Worm (Caenorhabditis elegans) whole organism, young adult: ENCODE data around the gene F18A12.2.

Source experiments
- C06A6.2 ChIP-seq: fragments of 200-800 bp; sonication (Bioruptor generic); conservative IDR thresholded peaks from 2 replicates; pipeline ENCODE4 v1.3.6; 2022; ENCODE audit warnings: missing genetic modification characterization, missing compliant biosample characterization
- F49E8.2 ChIP-seq: sonication (generic microtip); optimal IDR thresholded peaks from 3 replicates; lab custom pipeline; 2017; ENCODE audit warnings: missing genetic modification characterization, mild to moderate bottlenecking, missing compliant biosample characterization, antibody characterized with exemption, moderate library complexity; ENCODE audit not compliant: insufficient read depth
- F55B11.4 ChIP-seq: sonication (generic microtip); optimal IDR thresholded peaks from 2 replicates; lab custom pipeline; 2016; ENCODE audit warnings: missing compliant biosample characterization, missing genetic modification characterization, borderline replicate concordance; ENCODE audit not compliant: insufficient read depth
- T07F8.4 ChIP-seq: sonication (generic microtip); optimal IDR thresholded peaks from 2 replicates; lab custom pipeline; 2016; ENCODE audit warnings: mild to moderate bottlenecking, missing genetic modification characterization, moderate library complexity, missing compliant biosample characterization
- Y53F4B.3 ChIP-seq: fragments of 200-800 bp; sonication (Bioruptor generic); IDR thresholded peaks from 2 replicates; pipeline ENCODE4 v1.3.6; 2022; ENCODE audit warnings: missing genetic modification reagents, missing genetic modification characterization, missing compliant biosample characterization
- Y79H2A.3 ChIP-seq: fragments of 200-800 bp; sonication (Bioruptor generic); conservative IDR thresholded peaks from 2 replicates; pipeline ENCODE4 v1.3.6; 2022; ENCODE audit warnings: missing genetic modification reagents, missing genetic modification characterization, missing compliant biosample characterization
- aptf-3 ChIP-seq: fragments of 200-800 bp; sonication (Bioruptor generic); IDR thresholded peaks from 2 replicates; pipeline ENCODE4 v1.3.6; 2022; ENCODE audit warnings: missing genetic modification characterization, missing compliant biosample characterization
- ccch-3 ChIP-seq: fragments of 200-800 bp; sonication (Bioruptor generic); optimal IDR thresholded peaks from 2 replicates; lab custom pipeline; 2018; ENCODE audit warnings: mild to moderate bottlenecking, missing genetic modification characterization, missing compliant biosample characterization
- ceh-58 ChIP-seq: fragments of 200-800 bp; sonication (Bioruptor generic); IDR thresholded peaks from 2 replicates; pipeline ENCODE4 v1.3.6; 2022; ENCODE audit warnings: missing genetic modification characterization, missing compliant biosample characterization
- dpl-1 ChIP-seq: fragments of 150-350 bp; optimal IDR thresholded peaks from 2 replicates; lab custom pipeline; 2014; ENCODE audit warnings: missing biosample characterization, missing genetic modification reagents, missing genetic modification characterization
- egl-18 ChIP-seq: fragments of 200-800 bp; sonication (Bioruptor generic); IDR thresholded peaks from 2 replicates; pipeline ENCODE4 v1.3.6; 2022; ENCODE audit warnings: missing genetic modification reagents, missing genetic modification characterization, missing compliant biosample characterization
- egl-44 ChIP-seq: fragments of 200-800 bp; sonication (Bioruptor generic); IDR thresholded peaks from 2 replicates; pipeline ENCODE4 v1.3.6; 2022; ENCODE audit warnings: missing genetic modification reagents, missing genetic modification characterization, missing compliant biosample characterization
- fkh-3 ChIP-seq: sonication (generic microtip); optimal IDR thresholded peaks from 2 replicates; lab custom pipeline; 2016; ENCODE audit warnings: mild to moderate bottlenecking, missing genetic modification characterization, missing compliant biosample characterization
- him-1 ChIP-seq: sonication (generic microtip); optimal IDR thresholded peaks from 2 replicates; lab custom pipeline; 2016; ENCODE audit warnings: missing genotype, missing genetic modification reagents, missing genetic modification characterization, missing compliant biosample characterization
- hsf-1 ChIP-seq: fragments of 200-800 bp; sonication (Bioruptor generic); IDR thresholded peaks from 2 replicates; pipeline ENCODE4 v1.3.6; 2022; ENCODE audit warnings: missing genetic modification reagents, missing genetic modification characterization, missing compliant biosample characterization
- lag-1 ChIP-seq: fragments of 200-800 bp; sonication (Bioruptor generic); IDR thresholded peaks from 2 replicates; pipeline ENCODE4 v1.3.6; 2022; ENCODE audit warnings: missing genetic modification reagents, missing genetic modification characterization, missing compliant biosample characterization
- lin-26 ChIP-seq: fragments of 200-800 bp; sonication (Bioruptor generic); IDR thresholded peaks from 2 replicates; pipeline ENCODE4 v1.3.6; 2022; ENCODE audit warnings: missing genetic modification reagents, missing genetic modification characterization, missing compliant biosample characterization
- lir-1 ChIP-seq: fragments of 200-800 bp; sonication (Bioruptor generic); conservative IDR thresholded peaks from 2 replicates; pipeline ENCODE4 v1.3.6; 2022; ENCODE audit warnings: missing genetic modification reagents, missing genetic modification characterization, missing compliant biosample characterization
- lsl-1 ChIP-seq: fragments of 200-800 bp; sonication (Bioruptor generic); optimal IDR thresholded peaks from 2 replicates; lab custom pipeline; 2018; ENCODE audit warnings: mild to moderate bottlenecking, missing genetic modification characterization, moderate library complexity, missing compliant biosample characterization
- madf-10 ChIP-seq: sonication (generic microtip); optimal IDR thresholded peaks from 2 replicates; lab custom pipeline; 2016; ENCODE audit warnings: mild to moderate bottlenecking, missing genetic modification characterization, missing compliant biosample characterization
- madf-6 ChIP-seq: fragments of 200-800 bp; sonication (Bioruptor generic); IDR thresholded peaks from 2 replicates; pipeline ENCODE4 v1.3.6; 2022; ENCODE audit warnings: missing genetic modification reagents, missing genetic modification characterization, missing compliant biosample characterization
- mes-4 ChIP-seq: sonication (generic microtip); optimal IDR thresholded peaks from 2 replicates; lab custom pipeline; 2016; ENCODE audit warnings: missing genotype, missing genetic modification characterization, missing compliant biosample characterization
- pbrm-1 ChIP-seq: fragments of 200-800 bp; sonication (Bioruptor generic); IDR thresholded peaks from 2 replicates; pipeline ENCODE4 v1.3.6; 2022; ENCODE audit warnings: missing genetic modification reagents, missing genetic modification characterization, missing compliant biosample characterization
- pha-4 ChIP-seq: fragments of 150-350 bp; sonication (generic microtip); optimal IDR thresholded peaks from 2 replicates; lab custom pipeline; 2014; ENCODE audit warnings: missing biosample characterization, missing genetic modification reagents, missing genetic modification characterization
- rcor-1 ChIP-seq: fragments of 200-800 bp; sonication (Bioruptor generic); IDR thresholded peaks from 2 replicates; pipeline ENCODE4 v1.3.6; 2022; ENCODE audit warnings: missing genetic modification reagents, missing genetic modification characterization, missing compliant biosample characterization
- rec-8 ChIP-seq, 2 experiments: sonication (generic microtip); optimal IDR thresholded peaks; 2 replicates each; lab custom pipeline; 2016; ENCODE audit warnings: mild to moderate bottlenecking in 2 of 2, missing genetic modification characterization in 2 of 2, missing genetic modification reagents in 2 of 2, missing genotype in 2 of 2, missing biosample characterization in 1 of 2, missing compliant biosample characterization in 1 of 2, moderate library complexity in 1 of 2
- sdz-38 ChIP-seq: sonication (generic microtip); optimal IDR thresholded peaks from 2 replicates; lab custom pipeline; 2016; ENCODE audit warnings: missing genotype, missing genetic modification characterization, missing compliant biosample characterization
- snpc-3.4 ChIP-seq: sonication (generic microtip); optimal IDR thresholded peaks from 2 replicates; lab custom pipeline; 2017; ENCODE audit warnings: missing genetic modification characterization, mild to moderate bottlenecking, missing compliant biosample characterization, antibody characterized with exemption, moderate library complexity, missing genotype, missing genetic modification reagents
- snpc-4 ChIP-seq, 5 experiments: fragments of 150-350 bp in 1 of 5; sonication (generic microtip) in 4 of 5; optimal IDR thresholded peaks; 2 replicates each; lab custom pipeline; 2014 to 2018; ENCODE audit warnings: missing genetic modification characterization in 5 of 5, missing biosample characterization in 3 of 5, antibody characterized with exemption in 2 of 5, mild to moderate bottlenecking in 2 of 5, missing compliant biosample characterization in 2 of 5, missing genotype in 2 of 5, moderate library complexity in 2 of 5, missing genetic modification reagents in 1 of 5
- somi-1 ChIP-seq: fragments of 200-800 bp; sonication (Bioruptor generic); optimal IDR thresholded peaks from 2 replicates; lab custom pipeline; 2018; ENCODE audit warnings: mild to moderate bottlenecking, missing genetic modification characterization, missing compliant biosample characterization
- sptf-2 ChIP-seq: fragments of 200-800 bp; sonication (Bioruptor generic); optimal IDR thresholded peaks from 2 replicates; lab custom pipeline; 2018; ENCODE audit warnings: mild to moderate bottlenecking, missing genetic modification characterization, missing compliant biosample characterization
- unc-130 ChIP-seq: sonication (generic microtip); optimal IDR thresholded peaks from 2 replicates; lab custom pipeline; 2016; ENCODE audit warnings: missing genetic modification reagents, missing genetic modification characterization, missing compliant biosample characterization
- unc-62 ChIP-seq: fragments of 150-350 bp; optimal IDR thresholded peaks from 2 replicates; lab custom pipeline; 2014; ENCODE audit warnings: missing biosample characterization, missing genetic modification reagents, missing genetic modification characterization
- ztf-25 ChIP-seq: fragments of 200-800 bp; sonication (Bioruptor generic); IDR thresholded peaks from 2 replicates; pipeline ENCODE4 v1.3.6; 2022; ENCODE audit warnings: missing genetic modification reagents, missing genetic modification characterization, missing compliant biosample characterization
- ztf-26 ChIP-seq: sonication (generic microtip); optimal IDR thresholded peaks from 2 replicates; lab custom pipeline; 2017; ENCODE audit warnings: missing genetic modification characterization, missing compliant biosample characterization
- ztf-6 ChIP-seq: fragments of 200-800 bp; sonication (Bioruptor generic); IDR thresholded peaks from 2 replicates; pipeline ENCODE4 v1.3.6; 2022; ENCODE audit warnings: missing genetic modification reagents, missing genetic modification characterization, missing compliant biosample characterization

Gene F18A12.2

DNA sequence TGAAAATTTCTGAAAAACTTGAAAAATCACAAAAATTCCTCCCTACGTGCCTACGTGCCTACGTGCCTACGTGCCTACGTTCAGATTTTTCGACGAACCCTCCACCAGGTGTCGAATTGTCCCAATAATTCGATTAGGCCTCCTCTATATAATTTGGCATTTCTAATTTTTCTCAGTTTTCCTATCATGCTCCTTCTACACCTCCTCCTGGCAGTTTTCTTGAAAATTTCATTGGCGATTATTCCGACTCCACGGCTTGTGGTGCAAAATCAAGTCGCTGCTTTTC is 25.9 kb downstream of the F18A12.2 start, which contains the start of gene C16C8.17:
Gene C16C8.17 (plus strand): TSS at position 187 of the 286 bp plus-strand sequence.
- TF ChIP-seq rcor-1 (GFP tag; lab: Robert Waterston, UW) (no peak), ztf-25 (GFP tag; lab: Robert Waterston, UW) (no peak), rec-8 (tag; optimal IDR thresholded peaks at IDR 0.05; lab: Kevin White, UChicago) (no peak), sdz-38 (tag; lab: Kevin White, UChicago) (no peak), unc-130 (no peak), somi-1 (GFP tag; lab: Kevin White, UChicago) (no peak), him-1 (tag; lab: Kevin White, UChicago) (no peak), egl-44 (GFP tag; lab: Robert Waterston, UW) (no peak)

- TF ChIP-seq sptf-2: no peak
- no peak for TF ChIP-seq snpc-3.4 (tag; lab: Kevin White, UChicago)
- no peak for TF ChIP-seq C06A6.2
- no peak for TF ChIP-seq lir-1
- no peak for TF ChIP-seq snpc-4 (GFP tag; optimal IDR thresholded peaks at IDR 0.05; lab: Kevin White, UChicago)
- TF ChIP-seq snpc-4 (tag; optimal IDR thresholded peaks at IDR 0.05; lab: Kevin White, UChicago): no peak
- no peak for TF ChIP-seq mes-4 (tag; lab: Kevin White, UChicago)
- TF ChIP-seq unc-62 (GFP tag; lab: Kevin White, UChicago): no peak
- no peak for TF ChIP-seq T07F8.4 (tag; lab: Kevin White, UChicago)
- no peak for TF ChIP-seq F49E8.2 (tag; lab: Kevin White, UChicago)
- no peak for TF ChIP-seq ceh-58
- no peak for TF ChIP-seq egl-18 (GFP tag; lab: Robert Waterston, UW)
- TF ChIP-seq ztf-6 (GFP tag; lab: Robert Waterston, UW): no peak
- TF ChIP-seq lag-1 (GFP tag; lab: Robert Waterston, UW): no peak
- no peak for TF ChIP-seq pha-4
- no peak for TF ChIP-seq Y53F4B.3 (GFP tag; lab: Robert Waterston, UW)
- no peak for TF ChIP-seq aptf-3 (GFP tag; lab: Robert Waterston, UW)
- no peak for TF ChIP-seq Y79H2A.3 (GFP tag; lab: Robert Waterston, UW)
- TF ChIP-seq ztf-26: no peak
Observed at ce11 chrII:3441377-3441776, 26.7 kb downstream of the F18A12.2 start, which contains the start of gene C16C8.27. TSS of gene C16C8.27 (plus strand) at chrII:3441677.

DNA sequence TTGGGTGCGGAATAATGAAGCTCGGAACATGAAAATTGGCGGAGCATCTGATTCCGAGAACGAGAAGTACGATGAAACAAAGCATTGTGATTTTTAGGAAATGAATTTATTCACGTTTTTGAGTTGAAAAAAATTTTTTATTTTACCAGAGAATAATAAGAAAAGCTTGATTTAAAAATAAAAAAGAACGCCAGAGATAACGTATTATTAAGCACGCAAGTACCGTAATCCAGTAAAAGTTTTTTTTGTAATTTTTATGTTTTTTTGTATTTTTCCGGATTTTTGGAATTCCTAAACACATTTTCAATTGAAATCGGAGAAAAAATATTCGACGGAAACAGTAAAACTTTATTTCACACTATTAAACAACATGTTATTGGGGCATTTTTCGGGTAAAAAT is 28.5 kb downstream of the F18A12.2 start, which contains the start of gene C16C8.22:
Gene C16C8.22 (minus strand): TSS at position 101 of the 400 bp plus-strand sequence.
- no peak for TF ChIP-seq dpl-1 (GFP tag; lab: Kevin White, UChicago)

ce11 chrII:3444280-3444679 is 29.6 kb downstream of the F18A12.2 start, which contains the start of gene C16C8.4:
TSS of gene C16C8.4 (minus strand) at chrII:3444380.
- peak; percentile 58 for TF ChIP-seq lsl-1 (GFP tag; lab: Kevin White, UChicago)
- no peak for TF ChIP-seq pbrm-1 (GFP tag; lab: Robert Waterston, UW)

DNA sequence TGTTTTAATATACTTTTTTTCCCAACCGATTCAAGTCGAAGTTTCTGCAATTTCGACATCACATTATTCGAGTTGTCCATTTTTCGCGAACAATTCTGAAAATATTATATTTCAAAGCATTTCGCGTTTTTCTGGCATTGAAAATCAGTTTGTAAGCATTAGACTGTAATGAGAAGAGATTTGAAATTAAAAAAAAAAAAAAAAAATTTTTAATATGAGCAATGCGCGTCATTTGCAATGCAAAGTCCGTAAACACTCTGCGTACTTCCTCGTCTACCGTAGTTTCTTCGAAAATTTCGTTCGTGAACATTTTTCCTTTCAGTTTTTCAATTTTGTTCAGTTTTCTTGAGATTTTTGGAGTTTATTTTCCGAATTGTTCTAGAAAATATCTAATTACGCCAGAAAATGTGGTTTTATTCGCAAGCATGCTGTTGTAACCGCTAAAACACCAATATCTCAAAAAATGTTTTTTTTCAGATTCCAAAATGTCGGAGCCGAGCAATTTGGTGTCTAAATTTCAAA is 30.7 kb downstream of the F18A12.2 start, which contains the start of the genes C16C8.5 and C16C8.16:
Gene C16C8.5 (minus strand): TSS at position 101 of the 522 bp plus-strand sequence.
Gene C16C8.16 (plus strand): TSS at position 472 of the 522 bp plus-strand sequence.
- TF ChIP-seq madf-6 (GFP tag; lab: Robert Waterston, UW): peak; percentile 21; the same call in 1 of the 2 replicates
- no peak for TF ChIP-seq hsf-1 (GFP tag; lab: Robert Waterston, UW)
- TF ChIP-seq lsl-1 (GFP tag; lab: Kevin White, UChicago): peak; percentile 71
- no peak for TF ChIP-seq ccch-3 (GFP tag; lab: Kevin White, UChicago)
- TF ChIP-seq madf-10 (tag; lab: Kevin White, UChicago): no peak
- no peak for TF ChIP-seq lin-26 (GFP tag; lab: Robert Waterston, UW)
- TF ChIP-seq fkh-3 (tag; lab: Kevin White, UChicago): no peak
- no peak for TF ChIP-seq unc-62 (GFP tag; lab: Kevin White, UChicago)
- TF ChIP-seq F55B11.4 (tag; lab: Kevin White, UChicago): no peak
